Worm (Caenorhabditis elegans): ENCODE measurements around the gene Y66D12A.8.

The Y66D12A.8 gene

DNA sequence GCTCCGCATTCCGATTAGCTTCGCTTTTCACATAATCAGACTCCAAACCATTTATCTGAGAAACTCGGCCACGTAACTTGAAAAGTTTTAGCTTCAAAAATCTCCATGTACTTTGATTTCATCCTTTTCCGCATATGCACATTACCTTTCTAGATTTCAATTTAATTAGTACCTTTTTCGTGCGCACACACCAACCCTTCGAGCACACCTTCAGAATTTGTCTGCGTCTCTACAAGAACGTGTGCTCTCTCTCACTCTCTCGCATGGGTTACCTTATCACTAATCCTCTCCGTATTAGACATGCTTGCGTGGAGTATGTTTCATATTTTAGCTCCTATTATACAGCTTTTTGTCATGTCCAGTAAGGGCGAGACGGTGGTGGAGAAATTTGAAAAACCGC, 35.5 kb downstream of the Y66D12A.8 start, which contains the start of gene Y66D12A.30:
Y66D12A.30 (plus strand) TSS at position 301 of the 400 bp plus-strand sequence.
- no peak for TF ChIP-seq cey-2 (tag; optimal IDR thresholded peaks at IDR 0.05; ENCODE audit: borderline replicate concordance, insufficient read depth)
- TF ChIP-seq egl-27 (tag; optimal IDR thresholded peaks at IDR 0.05), result no peak
- no peak for TF ChIP-seq ceh-28 (tag; optimal IDR thresholded peaks at IDR 0.05)
- no peak for TF ChIP-seq duxl-1 (tag; optimal IDR thresholded peaks at IDR 0.05; ENCODE audit: poor library complexity)
- TF ChIP-seq ama-1 (optimal IDR thresholded peaks at IDR 0.05), result no peak
- TF ChIP-seq Y105C5A.15 (GFP tag; IDR thresholded peaks at IDR 0.05), result no peak
- TF ChIP-seq unc-130 (GFP tag; optimal IDR thresholded peaks at IDR 0.05), result no peak
- no peak for TF ChIP-seq ceh-20 (GFP tag; IDR thresholded peaks at IDR 0.05)
- no peak for TF ChIP-seq ctbp-1 (GFP tag; IDR thresholded peaks at IDR 0.05)
- no peak for TF ChIP-seq daf-16 (GFP tag; optimal IDR thresholded peaks at IDR 0.05)
- TF ChIP-seq daf-16 (tag; optimal IDR thresholded peaks at IDR 0.05), result no peak

- TF ChIP-seq nhr-111 (GFP tag; optimal IDR thresholded peaks at IDR 0.05), result no peak
- TF ChIP-seq php-3 (GFP tag; IDR thresholded peaks at IDR 0.05), result 0 out of 2 replicates have a peak, but pooled peaks have one; percentile 23
- peak; percentile 98; the same call in 1 of the 2 replicates for TF ChIP-seq pha-4 (GFP tag; IDR thresholded peaks at IDR 0.05)
- TF ChIP-seq pha-4 (tag; optimal IDR thresholded peaks at IDR 0.05), result no peak
- TF ChIP-seq dmd-8 (GFP tag; IDR thresholded peaks at IDR 0.05), result 0 out of 2 replicates have a peak, but pooled peaks have one; percentile 39
- TF ChIP-seq set-16 (GFP tag; IDR thresholded peaks at IDR 0.05), result peak; percentile 99
- TF ChIP-seq aha-1 (tag), result peak; percentile 62
- no peak for TF ChIP-seq nhr-237 (tag; optimal IDR thresholded peaks at IDR 0.05)
- 0 out of 2 replicates have a peak, but pooled peaks have one; percentile 3 for TF ChIP-seq lim-7 (GFP tag; IDR thresholded peaks at IDR 0.05)
Measured at ce11 chrIII:11611618-11612247, 37.7 kb downstream of the Y66D12A.8 start.

DNA sequence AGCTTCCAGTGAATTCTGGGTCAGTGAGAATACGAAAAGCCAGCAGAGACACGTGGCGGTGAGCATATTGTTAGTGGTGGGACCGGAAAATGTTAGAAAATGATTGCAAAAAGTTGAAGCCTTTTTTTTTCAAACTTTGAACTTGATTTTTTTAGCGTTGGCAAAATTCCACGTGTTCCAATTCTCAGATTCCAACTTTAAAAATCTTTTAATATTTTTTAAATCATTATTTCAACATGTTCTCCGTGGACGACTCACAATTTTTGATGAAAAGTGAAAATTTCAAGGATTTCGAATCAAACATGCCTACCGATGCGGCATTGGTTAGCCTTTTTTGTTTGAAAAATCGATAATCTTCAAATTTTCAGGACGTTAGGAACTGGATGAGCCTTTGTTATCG, 38.4 kb downstream of the Y66D12A.8 start, which contains the start of the genes Y66A7A.9 and Y66A7A.4:
Y66A7A.9 (minus strand) TSS at position 101 of the 400 bp plus-strand sequence.
Y66A7A.4 (plus strand) TSS at position 237 of the 400 bp plus-strand sequence.
- peak; percentile 32 for TF ChIP-seq aha-1 (tag)
- no peak for TF ChIP-seq ctbp-1 (GFP tag; IDR thresholded peaks at IDR 0.05)

DNA sequence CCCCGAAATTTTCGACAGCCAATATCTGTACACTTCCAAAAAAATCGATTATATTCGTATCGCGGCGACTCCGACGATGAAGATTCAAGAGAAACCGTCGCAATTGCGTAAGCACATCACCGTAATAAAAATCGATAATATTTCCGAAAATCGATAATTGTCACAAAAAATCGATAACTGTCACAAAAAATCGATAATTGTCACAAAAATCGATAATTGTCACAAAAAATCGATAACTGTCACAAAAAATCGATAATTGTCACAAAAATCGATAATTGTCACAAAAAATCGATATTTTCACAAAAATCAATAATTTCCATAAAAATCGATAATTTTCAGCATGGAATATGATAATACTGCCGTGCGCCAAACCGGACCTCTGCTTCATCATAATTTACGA, 40.3 kb downstream of the Y66D12A.8 start:
- peak; percentile 99 for TF ChIP-seq ceh-28 (tag; optimal IDR thresholded peaks at IDR 0.05)

ce11 chrIII:11614874-11615273, 40.9 kb downstream of the Y66D12A.8 start:
- TF ChIP-seq nhr-76 (tag; optimal IDR thresholded peaks at IDR 0.05) (no peak), ceh-28 (tag; optimal IDR thresholded peaks at IDR 0.05) (peak; percentile 99)

DNA sequence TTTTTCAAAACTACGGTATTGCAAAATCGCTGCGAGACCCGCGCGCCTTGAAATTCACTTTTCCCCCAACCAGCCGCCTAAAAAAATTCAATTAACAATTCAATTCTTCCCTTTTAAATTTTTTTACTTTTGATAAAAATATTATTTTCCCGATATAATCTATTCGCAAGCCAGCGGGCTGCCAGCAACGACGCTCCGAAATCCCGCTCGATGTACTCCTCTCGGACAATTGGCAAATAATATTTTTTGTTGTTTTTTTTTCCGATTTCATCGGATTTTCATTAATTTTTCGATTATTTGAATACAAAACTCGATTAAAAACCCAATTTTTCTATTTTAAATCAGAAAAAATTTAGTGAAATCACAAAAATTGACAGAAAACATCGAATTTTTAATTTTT, 41.8 kb downstream of the Y66D12A.8 start:
- TF ChIP-seq Y48G9A.11 (GFP tag; IDR thresholded peaks at IDR 0.05) (peak; percentile 62), nhr-6 (tag; optimal IDR thresholded peaks at IDR 0.05) (no peak), mdt-29 (GFP tag; IDR thresholded peaks at IDR 0.05) (no peak), php-3 (GFP tag; IDR thresholded peaks at IDR 0.05) (no peak), ceh-82 (tag; optimal IDR thresholded peaks at IDR 0.05) (no peak), aha-1 (tag) (peak; percentile 23)

DNA sequence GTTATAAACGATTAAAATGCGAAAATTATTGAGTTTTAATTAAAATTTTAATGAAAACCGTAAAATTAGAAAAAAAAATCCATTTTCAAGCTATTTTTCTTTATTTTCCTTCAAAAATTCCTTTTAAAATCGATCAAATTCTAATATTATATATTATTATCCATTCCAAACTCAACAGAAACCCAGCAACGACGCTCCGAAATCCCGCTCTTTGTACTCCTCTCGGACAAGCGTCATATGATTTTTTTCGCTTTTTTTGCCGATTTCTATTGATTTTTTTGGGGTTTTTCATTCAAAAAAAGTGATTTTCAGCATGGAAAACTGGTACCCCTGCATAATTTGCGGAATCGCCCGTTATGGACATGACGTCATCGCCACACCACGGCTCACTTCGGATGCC, 42.4 kb downstream of the Y66D12A.8 start, which contains the start of gene ceh-91:
ceh-91 (plus strand) TSS at position 301 of the 400 bp plus-strand sequence.
- TF ChIP-seq T20F7.1 (GFP tag; optimal IDR thresholded peaks at IDR 0.05), result no peak
- no peak for TF ChIP-seq dve-1 (tag; optimal IDR thresholded peaks at IDR 0.05; ENCODE audit: insufficient read depth)
- no peak for TF ChIP-seq ZK546.5 (tag; optimal IDR thresholded peaks at IDR 0.05)
- TF ChIP-seq madf-9 (GFP tag; conservative IDR thresholded peaks at IDR 0.05), result no peak
